1 fruit fly cellular context compared by ENCODE assay signal in the genomic region with DNA sequence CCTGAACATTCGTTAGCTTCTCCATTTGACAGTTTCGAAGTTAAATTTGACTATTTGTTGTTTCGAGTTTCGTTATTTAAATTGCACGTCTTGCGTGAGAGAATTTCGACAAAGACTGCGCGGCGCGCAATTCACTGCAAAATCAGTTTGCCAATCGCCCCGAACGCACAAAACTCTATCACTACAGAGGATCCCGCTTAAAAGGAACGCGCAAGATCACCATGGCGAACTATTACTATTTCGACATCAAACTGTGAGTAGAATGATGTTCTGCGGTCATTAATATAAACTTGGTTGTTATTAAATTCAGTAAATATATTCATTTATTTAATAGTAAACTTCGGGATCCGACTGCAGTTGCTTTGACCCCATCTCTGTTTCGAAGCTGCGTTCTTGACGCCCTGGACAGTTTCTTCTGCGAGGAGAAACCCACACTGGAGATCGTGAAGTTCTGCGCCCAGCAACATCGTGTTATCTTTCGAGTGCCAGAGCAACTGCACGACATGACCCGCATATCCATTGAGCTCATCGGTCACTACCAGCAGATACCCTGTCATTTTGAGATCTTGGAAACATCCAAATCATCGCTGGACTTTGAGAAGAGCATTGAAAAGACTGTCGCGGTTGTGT.
TF ChIP-seq lines count a peak whose summit lies in the region.

TSS of gene Rpp14b (plus strand) at position 43 of the 630 bp plus-strand sequence.
TSS of gene spn-A (minus strand) at position 123 of the 630 bp plus-strand sequence.

TF ChIP-seq in whole organism, embryonic, 481 proteins besides CTCF, POLR2A, EP300 and RAD21 (continued from another document and continues in another):
- TF ChIP-seq jigr1 (GFP tag; IDR thresholded peaks at IDR 0.05; lab: Robert Waterston, UW) (no peak), gfzf (GFP tag; optimal IDR thresholded peaks at IDR 0.05; lab: Kevin White, UChicago) (no peak), abd-A (tag; optimal IDR thresholded peaks at IDR 0.05; lab: Kevin White, UChicago) (no peak), B-H2 (GFP tag; optimal IDR thresholded peaks at IDR 0.05; lab: Kevin White, UChicago) (peak; percentile 46), lbe (GFP tag; optimal IDR thresholded peaks at IDR 0.05; lab: Kevin White, UChicago) (no peak), Med (GFP tag; lab: Kevin White, UChicago) (peak; percentile 52), Tbp (GFP tag; optimal IDR thresholded peaks at IDR 0.05; lab: Kevin White, UChicago) (no peak), CG13424 (tag; optimal IDR thresholded peaks at IDR 0.05; lab: Kevin White, UChicago) (peak; percentile 35), CG13624 (GFP tag; optimal IDR thresholded peaks at IDR 0.05; lab: Kevin White, UChicago) (no peak), amos (GFP tag; IDR thresholded peaks at IDR 0.05; lab: Robert Waterston, UW; ENCODE audit: partially characterized antibody) (no peak; the same call in 1 of the 2 replicates), CG6254 (GFP tag; optimal IDR thresholded peaks at IDR 0.05; lab: Kevin White, UChicago) (no peak), ATbp (GFP tag; optimal IDR thresholded peaks at IDR 0.05; lab: Kevin White, UChicago) (no peak), CG3847 (GFP tag; IDR thresholded peaks at IDR 0.05; lab: Robert Waterston, UW) (peak; percentile 37; the same call in 1 of the 2 replicates), CG17568 (GFP tag; optimal IDR thresholded peaks at IDR 0.05; lab: Kevin White, UChicago) (no peak), Dbx (GFP tag; IDR thresholded peaks at IDR 0.05; lab: Robert Waterston, UW) (no peak), Vsx1 (GFP tag; optimal IDR thresholded peaks at IDR 0.05; lab: Kevin White, UChicago) (no peak), ac (GFP tag; optimal IDR thresholded peaks at IDR 0.05; lab: Kevin White, UChicago) (no peak), Hr51 (GFP tag; optimal IDR thresholded peaks at IDR 0.05; lab: Kevin White, UChicago) (peak in 1 of 2 experiments; percentile 4), tgo (GFP tag; IDR thresholded peaks at IDR 0.05; lab: Robert Waterston, UW) (peak; percentile 35; the same call in 1 of the 3 replicates), sisA (GFP tag; IDR thresholded peaks at IDR 0.05; lab: Robert Waterston, UW) (peak; percentile 25; the same call in 1 of the 2 replicates), CG12744 (GFP tag; optimal IDR thresholded peaks at IDR 0.05; lab: Kevin White, UChicago) (no peak), CG9727 (GFP tag; optimal IDR thresholded peaks at IDR 0.05; lab: Kevin White, UChicago) (no peak), CG12769 (tag; optimal IDR thresholded peaks at IDR 0.05; lab: Kevin White, UChicago) (peak; percentile 43), sima (GFP tag; optimal IDR thresholded peaks at IDR 0.05; lab: Kevin White, UChicago) (no peak), CG31224 (GFP tag; IDR thresholded peaks at IDR 0.05; lab: Robert Waterston, UW) (no peak), CG31388 (GFP tag; optimal IDR thresholded peaks at IDR 0.05; lab: Kevin White, UChicago) (no peak), Lim3 (GFP tag; IDR thresholded peaks at IDR 0.05; lab: Robert Waterston, UW) (no peak), CG11247 (GFP tag; IDR thresholded peaks at IDR 0.05; lab: Robert Waterston, UW) (no peak), NFAT (GFP tag; IDR thresholded peaks at IDR 0.05; lab: Robert Waterston, UW) (0 out of 2 replicates have a peak, but pooled peaks have one; percentile 11), so (GFP tag; IDR thresholded peaks at IDR 0.05; lab: Robert Waterston, UW) (no peak), CG11398 (GFP tag; optimal IDR thresholded peaks at IDR 0.05; lab: Kevin White, UChicago) (no peak), CG4854 (GFP tag; optimal IDR thresholded peaks at IDR 0.05; lab: Kevin White, UChicago) (no peak), CG2199 (GFP tag; IDR thresholded peaks at IDR 0.05; lab: Robert Waterston, UW) (no peak; the same call in 2 of the 3 replicates), CG3163 (GFP tag; optimal IDR thresholded peaks at IDR 0.05; lab: Kevin White, UChicago) (no peak), cato (GFP tag; optimal IDR thresholded peaks at IDR 0.05; lab: Kevin White, UChicago; ENCODE audit: borderline replicate concordance) (no peak), Aef1 (GFP tag; IDR thresholded peaks at IDR 0.05; lab: Robert Waterston, UW) (no peak), CG15514 (GFP tag; optimal IDR thresholded peaks at IDR 0.05; lab: Kevin White, UChicago) (no peak), CrebB (tag; optimal IDR thresholded peaks at IDR 0.05; lab: Kevin White, UChicago) (no peak), ERR (GFP tag; optimal IDR thresholded peaks at IDR 0.05; lab: Kevin White, UChicago) (no peak), pzg (GFP tag; optimal IDR thresholded peaks at IDR 0.05; lab: Kevin White, UChicago) (peak; percentile 46), CG10654 (GFP tag; optimal IDR thresholded peaks at IDR 0.05; lab: Kevin White, UChicago) (no peak), CG9215 (GFP tag; IDR thresholded peaks at IDR 0.05; lab: Robert Waterston, UW) (no peak), ro (GFP tag; IDR thresholded peaks at IDR 0.05; lab: Robert Waterston, UW) (no peak), nerfin-1 (tag; optimal IDR thresholded peaks at IDR 0.05; lab: Kevin White, UChicago) (no peak), CG9609 (GFP tag; optimal IDR thresholded peaks at IDR 0.05; lab: Kevin White, UChicago) (no peak), bbx (GFP tag; IDR thresholded peaks at IDR 0.05; lab: Robert Waterston, UW; ENCODE audit: partially characterized antibody) (no peak), knrl (GFP tag; IDR thresholded peaks at IDR 0.05; lab: Robert Waterston, UW; ENCODE audit: partially characterized antibody) (no peak), CG2202 (tag; optimal IDR thresholded peaks at IDR 0.05; lab: Kevin White, UChicago) (no peak), CG1233 (GFP tag; optimal IDR thresholded peaks at IDR 0.05; lab: Kevin White, UChicago) (no peak), Asciz (GFP tag; optimal IDR thresholded peaks at IDR 0.05; lab: Kevin White, UChicago) (no peak), tll (GFP tag; optimal IDR thresholded peaks at IDR 0.05; lab: Kevin White, UChicago) (peak in 1 of 2 experiments; percentile 9), Max (GFP tag; optimal IDR thresholded peaks at IDR 0.05; lab: Kevin White, UChicago) (no peak), CG2889 (GFP tag; IDR thresholded peaks at IDR 0.05; lab: Robert Waterston, UW) (no peak), insv (GFP tag; optimal IDR thresholded peaks at IDR 0.05; lab: Kevin White, UChicago) (no peak), CG4328 (GFP tag; optimal IDR thresholded peaks at IDR 0.05; lab: Kevin White, UChicago) (no peak), CG10462 (GFP tag; optimal IDR thresholded peaks at IDR 0.05; lab: Kevin White, UChicago) (no peak), Doc2 (GFP tag; IDR thresholded peaks at IDR 0.05; lab: Robert Waterston, UW) (no peak), caup (GFP tag; optimal IDR thresholded peaks at IDR 0.05; lab: Kevin White, UChicago; ENCODE audit: severe bottlenecking) (no peak), CG10366 (GFP tag; IDR thresholded peaks at IDR 0.05; lab: Robert Waterston, UW) (peak; percentile 43; the same call in 1 of the 2 replicates), CG11696 (GFP tag; IDR thresholded peaks at IDR 0.05; lab: Robert Waterston, UW) (no peak), GATAe (GFP tag; conservative IDR thresholded peaks at IDR 0.05; lab: Robert Waterston, UW) (no peak), CG12155 (GFP tag; optimal IDR thresholded peaks at IDR 0.05; lab: Kevin White, UChicago) (no peak), CG8359 (GFP tag; optimal IDR thresholded peaks at IDR 0.05; lab: Kevin White, UChicago; ENCODE audit: borderline replicate concordance) (no peak), tin (GFP tag; optimal IDR thresholded peaks at IDR 0.05; lab: Kevin White, UChicago) (no peak), E2f2 (GFP tag; IDR thresholded peaks at IDR 0.05; lab: Robert Waterston, UW) (peak; percentile 56), Hmr (GFP tag; optimal IDR thresholded peaks at IDR 0.05; lab: Kevin White, UChicago) (no peak), CG17829 (tag; optimal IDR thresholded peaks at IDR 0.05; lab: Kevin White, UChicago) (no peak), BtbVII (GFP tag; optimal IDR thresholded peaks at IDR 0.05; lab: Kevin White, UChicago) (no peak), CG15601 (tag; optimal IDR thresholded peaks at IDR 0.05; lab: Kevin White, UChicago) (no peak), CG4820 (GFP tag; optimal IDR thresholded peaks at IDR 0.05; lab: Kevin White, UChicago) (peak; percentile 90), E2f1 (GFP tag; IDR thresholded peaks at IDR 0.05; lab: Robert Waterston, UW) (peak; percentile 32; the same call in 1 of the 2 replicates), CG12391 (tag; optimal IDR thresholded peaks at IDR 0.05; lab: Kevin White, UChicago) (no peak), CG12104 (GFP tag; optimal IDR thresholded peaks at IDR 0.05; lab: Kevin White, UChicago) (no peak), Hsf (GFP tag; optimal IDR thresholded peaks at IDR 0.05; lab: Kevin White, UChicago) (no peak), Deaf1 (tag; optimal IDR thresholded peaks at IDR 0.05; lab: Kevin White, UChicago) (no peak), CG10543 (GFP tag; optimal IDR thresholded peaks at IDR 0.05; lab: Kevin White, UChicago) (no peak), CG6689 (GFP tag; IDR thresholded peaks at IDR 0.05; lab: Robert Waterston, UW) (no peak), zfh2 (GFP tag; optimal IDR thresholded peaks at IDR 0.05; lab: Kevin White, UChicago) (peak; percentile 35), CG3838 (GFP tag; optimal IDR thresholded peaks at IDR 0.05; lab: Kevin White, UChicago) (no peak), CG12299 (tag; optimal IDR thresholded peaks at IDR 0.05; lab: Kevin White, UChicago) (no peak), B-H1 (GFP tag; IDR thresholded peaks at IDR 0.05; lab: Robert Waterston, UW) (no peak), mld (GFP tag; IDR thresholded peaks at IDR 0.05; lab: Robert Waterston, UW; ENCODE audit: partially characterized antibody) (no peak), CG7745 (tag; optimal IDR thresholded peaks at IDR 0.05; lab: Kevin White, UChicago) (no peak), hb (GFP tag; IDR thresholded peaks at IDR 0.05; lab: Robert Waterston, UW; ENCODE audit: partially characterized antibody) (no peak), unpg (GFP tag; optimal IDR thresholded peaks at IDR 0.05; lab: Kevin White, UChicago) (peak; percentile 20), corto (GFP tag; optimal IDR thresholded peaks at IDR 0.05; lab: Kevin White, UChicago) (no peak), Sry-δ (GFP tag; optimal IDR thresholded peaks at IDR 0.05; lab: Kevin White, UChicago) (no peak), CG7839 (tag; optimal IDR thresholded peaks at IDR 0.05; lab: Kevin White, UChicago) (no peak), disco-r (GFP tag; optimal IDR thresholded peaks at IDR 0.05; lab: Kevin White, UChicago) (no peak), ftz-f1 (GFP tag; optimal IDR thresholded peaks at IDR 0.05; lab: Kevin White, UChicago) (no peak), cg (GFP tag; optimal IDR thresholded peaks at IDR 0.05; lab: Kevin White, UChicago) (no peak), CG12942 (GFP tag; optimal IDR thresholded peaks at IDR 0.05; lab: Kevin White, UChicago) (no peak), CG5953 (GFP tag; IDR thresholded peaks at IDR 0.05; lab: Robert Waterston, UW) (0 out of 2 replicates have a peak, but pooled peaks have one; percentile 4), CG4617 (GFP tag; optimal IDR thresholded peaks at IDR 0.05; lab: Kevin White, UChicago; ENCODE audit: borderline replicate concordance) (no peak), hbn (GFP tag; IDR thresholded peaks at IDR 0.05; lab: Robert Waterston, UW; ENCODE audit: partially characterized antibody) (no peak), ab (GFP tag; optimal IDR thresholded peaks at IDR 0.05; lab: Kevin White, UChicago) (no peak), chm (GFP tag; IDR thresholded peaks at IDR 0.05; lab: Robert Waterston, UW) (0 out of 2 replicates have a peak, but pooled peaks have one; percentile 19), CG10565 (GFP tag; optimal IDR thresholded peaks at IDR 0.05; lab: Kevin White, UChicago) (no peak), inv (GFP tag; IDR thresholded peaks at IDR 0.05; lab: Robert Waterston, UW; ENCODE audit: partially characterized antibody) (no peak), Taf1 (GFP tag; IDR thresholded peaks at IDR 0.05; lab: Robert Waterston, UW) (no peak), CG10209 (GFP tag; optimal IDR thresholded peaks at IDR 0.05; lab: Kevin White, UChicago) (no peak), Sry-β (GFP tag; optimal IDR thresholded peaks at IDR 0.05; lab: Kevin White, UChicago) (no peak), Atf3 (GFP tag; optimal IDR thresholded peaks at IDR 0.05; lab: Kevin White, UChicago) (no peak), CG16813 (GFP tag; IDR thresholded peaks at IDR 0.05; lab: Robert Waterston, UW; ENCODE audit: partially characterized antibody) (no peak), gt (GFP tag; IDR thresholded peaks at IDR 0.05; lab: Robert Waterston, UW) (no peak), CG4707 (GFP tag; optimal IDR thresholded peaks at IDR 0.05; lab: Kevin White, UChicago) (no peak), CG8924 (tag; optimal IDR thresholded peaks at IDR 0.05; lab: Kevin White, UChicago) (no peak), shn (GFP tag; optimal IDR thresholded peaks at IDR 0.05; lab: Kevin White, UChicago) (no peak), CG8290 (GFP tag; optimal IDR thresholded peaks at IDR 0.05; lab: Kevin White, UChicago) (no peak), CG8290 (tag; optimal IDR thresholded peaks at IDR 0.05; lab: Kevin White, UChicago) (peak in 1 of 2 experiments; percentile 61), CG15696 (tag; optimal IDR thresholded peaks at IDR 0.05; lab: Kevin White, UChicago) (peak; percentile 15), Dll (GFP tag; IDR thresholded peaks at IDR 0.05; lab: Robert Waterston, UW; ENCODE audit: partially characterized antibody) (no peak), slp2 (GFP tag; optimal IDR thresholded peaks at IDR 0.05; lab: Kevin White, UChicago) (no peak), yki (optimal IDR thresholded peaks at IDR 0.05; lab: Kevin White, UChicago) (peak; percentile 47), CHES-1-like (GFP tag; optimal IDR thresholded peaks at IDR 0.05; lab: Kevin White, UChicago) (no peak), CG7786 (GFP tag; optimal IDR thresholded peaks at IDR 0.05; lab: Kevin White, UChicago) (no peak), CG7357 (GFP tag; IDR thresholded peaks at IDR 0.05; lab: Robert Waterston, UW) (no peak), CG4730 (GFP tag; IDR thresholded peaks at IDR 0.05; lab: Robert Waterston, UW) (no peak), CG6765 (GFP tag; optimal IDR thresholded peaks at IDR 0.05; lab: Kevin White, UChicago) (no peak), gcm2 (GFP tag; optimal IDR thresholded peaks at IDR 0.05; lab: Kevin White, UChicago) (no peak), Awh (GFP tag; IDR thresholded peaks at IDR 0.05; lab: Robert Waterston, UW) (no peak), cad (GFP tag; optimal IDR thresholded peaks at IDR 0.05; lab: Kevin White, UChicago) (no peak), CG42726 (GFP tag; IDR thresholded peaks at IDR 0.05; lab: Robert Waterston, UW; ENCODE audit: partially characterized antibody) (no peak), kah (GFP tag; optimal IDR thresholded peaks at IDR 0.05; lab: Kevin White, UChicago) (no peak), Bdp1 (GFP tag; optimal IDR thresholded peaks at IDR 0.05; lab: Kevin White, UChicago) (no peak), jing (GFP tag; optimal IDR thresholded peaks at IDR 0.05; lab: Kevin White, UChicago) (no peak)
